Fruit fly (Drosophila melanogaster): ENCODE results near the gene gwl.

gwl gene

dm6 chr3R:18745961-18746468, at the start of gene gwl, which contains the start of gene PGS1 (continued):
- TF ChIP-seq ab (GFP tag; optimal IDR thresholded peaks at IDR 0.05) = no peak
- TF ChIP-seq Gug (GFP tag; IDR thresholded peaks at IDR 0.05) = peak; percentile 49; the same call in 2 of the 4 replicates
- TF ChIP-seq Dip2 (GFP tag; IDR thresholded peaks at IDR 0.05) = no peak
- TF ChIP-seq Atf-2 (GFP tag; optimal IDR thresholded peaks at IDR 0.05) = peak; percentile 3
- TF ChIP-seq CG7271 (tag; optimal IDR thresholded peaks at IDR 0.05) = no peak
- TF ChIP-seq CG11247 (GFP tag; IDR thresholded peaks at IDR 0.05) = peak; percentile 74
- TF ChIP-seq zfh2 (GFP tag; optimal IDR thresholded peaks at IDR 0.05) = peak; percentile 67
- peak; percentile 37; the same call in 1 of the 3 replicates for TF ChIP-seq HLH4C (GFP tag; IDR thresholded peaks at IDR 0.05; ENCODE audit: partially characterized antibody)
- TF ChIP-seq CG30020 (tag; optimal IDR thresholded peaks at IDR 0.05) = peak; percentile 67
- peak; percentile 76 for TF ChIP-seq Aef1 (GFP tag; IDR thresholded peaks at IDR 0.05)
- TF ChIP-seq CG32767 (GFP tag; IDR thresholded peaks at IDR 0.05) = peak; percentile 57
- TF ChIP-seq CG8765 (GFP tag; IDR thresholded peaks at IDR 0.05) = no peak
- peak; percentile 66 for TF ChIP-seq CG8388 (GFP tag; optimal IDR thresholded peaks at IDR 0.05)
- peak; percentile 71; the same call in 1 of the 3 replicates for TF ChIP-seq zfh1 (GFP tag; IDR thresholded peaks at IDR 0.05)
- TF ChIP-seq CG10274 (GFP tag; optimal IDR thresholded peaks at IDR 0.05) = no peak
- TF ChIP-seq C15 (GFP tag; IDR thresholded peaks at IDR 0.05) = 0 out of 3 replicates have a peak, but pooled peaks have one; percentile 39
- 0 out of 2 replicates have a peak, but pooled peaks have one; percentile 28 for TF ChIP-seq CG5953 (GFP tag; IDR thresholded peaks at IDR 0.05)
- TF ChIP-seq CG11093 (GFP tag; IDR thresholded peaks at IDR 0.05) = peak; percentile 77; the same call in 2 of the 3 replicates
- no peak for TF ChIP-seq CG2202 (tag; optimal IDR thresholded peaks at IDR 0.05)
- peak; percentile 88 for TF ChIP-seq tgo (GFP tag; IDR thresholded peaks at IDR 0.05)
- peak; percentile 83 for TF ChIP-seq dmrt11E (tag; optimal IDR thresholded peaks at IDR 0.05)
- no peak for TF ChIP-seq fru (optimal IDR thresholded peaks at IDR 0.05)
- TF ChIP-seq prd (optimal IDR thresholded peaks at IDR 0.05) = no peak
- peak; percentile 87 for TF ChIP-seq prd (GFP tag; IDR thresholded peaks at IDR 0.05)
- peak; percentile 77 for TF ChIP-seq E2f1 (GFP tag; IDR thresholded peaks at IDR 0.05)
- peak; percentile 47; the same call in 1 of the 2 replicates for TF ChIP-seq ara (GFP tag; IDR thresholded peaks at IDR 0.05)
- peak; percentile 66 for TF ChIP-seq CG10979 (tag; optimal IDR thresholded peaks at IDR 0.05)
- peak; percentile 32 for TF ChIP-seq pzg (GFP tag; optimal IDR thresholded peaks at IDR 0.05)
- 0 out of 2 replicates have a peak, but pooled peaks have one; percentile 23 for TF ChIP-seq Adf1 (GFP tag; IDR thresholded peaks at IDR 0.05)
- TF ChIP-seq ttk (GFP tag; IDR thresholded peaks at IDR 0.05) = peak; percentile 87
- TF ChIP-seq CG13424 (tag; optimal IDR thresholded peaks at IDR 0.05) = peak; percentile 81
- TF ChIP-seq PHDP (tag; optimal IDR thresholded peaks at IDR 0.05) = no peak
- TF ChIP-seq sna (GFP tag; IDR thresholded peaks at IDR 0.05; ENCODE audit: partially characterized antibody) = no peak
- TF ChIP-seq CG31365 (tag; optimal IDR thresholded peaks at IDR 0.05) = no peak
- TF ChIP-seq CG17328 (GFP tag; IDR thresholded peaks at IDR 0.05) = peak; percentile 70
- TF ChIP-seq CG14860 (GFP tag; IDR thresholded peaks at IDR 0.05; ENCODE audit: partially characterized antibody) = peak; percentile 44; the same call in 2 of the 3 replicates
- TF ChIP-seq NC2α (GFP tag; optimal IDR thresholded peaks at IDR 0.05) = no peak
- peak; percentile 86 for TF ChIP-seq Rfx (GFP tag; IDR thresholded peaks at IDR 0.05)
- TF ChIP-seq CG30431 (GFP tag; optimal IDR thresholded peaks at IDR 0.05) = peak; percentile 2
- TF ChIP-seq CG4282 (GFP tag; optimal IDR thresholded peaks at IDR 0.05) = no peak
- peak; percentile 36; the same call in 1 of the 2 replicates for TF ChIP-seq Nf-YA (GFP tag; IDR thresholded peaks at IDR 0.05)
- no peak for TF ChIP-seq ato (GFP tag; IDR thresholded peaks at IDR 0.05; ENCODE audit: partially characterized antibody)
- TF ChIP-seq CG15696 (tag; optimal IDR thresholded peaks at IDR 0.05) = peak; percentile 79
- TF ChIP-seq Spps (tag; optimal IDR thresholded peaks at IDR 0.05) = peak; percentile 48
- TF ChIP-seq dati (GFP tag; IDR thresholded peaks at IDR 0.05) = no peak
- TF ChIP-seq CG4730 (GFP tag; IDR thresholded peaks at IDR 0.05) = peak; percentile 81
- TF ChIP-seq slou (GFP tag; optimal IDR thresholded peaks at IDR 0.05) = peak; percentile 61
- TF ChIP-seq Oli (tag; optimal IDR thresholded peaks at IDR 0.05) = no peak
- TF ChIP-seq CG9932 (GFP tag; IDR thresholded peaks at IDR 0.05) = peak; percentile 91
- peak; percentile 73 for TF ChIP-seq cas (GFP tag; IDR thresholded peaks at IDR 0.05)
- no peak for TF ChIP-seq CG5180 (GFP tag; optimal IDR thresholded peaks at IDR 0.05)
